Worm (Caenorhabditis elegans): ENCODE results near the gene clc-27.

The clc-27 gene

ce11 chrIII:991581-991980 lies 16.6 kb upstream of the clc-27 start, which contains the start of gene trp-2:
TSS of gene trp-2 (plus strand) at chrIII:991881.
- TF ChIP-seq unc-62 (GFP tag; optimal IDR thresholded peaks at IDR 0.05) = no peak
- no peak for TF ChIP-seq lin-13 (GFP tag; optimal IDR thresholded peaks at IDR 0.05)
- no peak for TF ChIP-seq Y116A8C.19 (tag; optimal IDR thresholded peaks at IDR 0.05; ENCODE audit: borderline replicate concordance)
- TF ChIP-seq nhr-77 (tag; optimal IDR thresholded peaks at IDR 0.05) = no peak
- TF ChIP-seq alr-1 (tag; optimal IDR thresholded peaks at IDR 0.05; ENCODE audit: borderline replicate concordance) = no peak
- TF ChIP-seq snu-23 (GFP tag; optimal IDR thresholded peaks at IDR 0.05) = no peak
- no peak for TF ChIP-seq unc-98 (GFP tag; IDR thresholded peaks at IDR 0.05)
- no peak for TF ChIP-seq unc-86 (tag; optimal IDR thresholded peaks at IDR 0.05)
- no peak for TF ChIP-seq swsn-7 (tag; optimal IDR thresholded peaks at IDR 0.05)

DNA sequence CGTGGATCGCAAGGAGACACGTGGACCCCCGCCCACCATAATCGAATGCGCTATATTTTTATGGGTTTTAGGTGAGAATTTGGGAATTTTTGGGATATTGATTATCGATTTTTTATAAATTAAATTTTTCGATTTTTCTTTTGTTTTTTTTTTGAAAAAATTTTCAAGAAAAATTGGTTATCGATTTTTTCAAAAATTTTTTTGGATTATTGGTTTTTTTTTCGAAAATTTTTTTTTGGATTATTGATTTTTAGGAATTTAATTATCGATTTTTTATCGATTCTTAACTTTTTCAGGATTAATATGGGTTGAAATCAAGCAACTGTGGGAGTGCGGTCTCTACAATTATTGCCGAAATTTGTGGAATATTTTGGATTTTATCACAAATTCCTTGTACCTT lies 11.6 kb upstream of the clc-27 start:
- no peak for TF ChIP-seq unc-62 (GFP tag; optimal IDR thresholded peaks at IDR 0.05)

ce11 chrIII:998855-999254 lies 9.3 kb upstream of the clc-27 start:
- TF ChIP-seq hlh-17 (GFP tag; optimal IDR thresholded peaks at IDR 0.05; ENCODE audit: borderline replicate concordance) = no peak
- TF ChIP-seq nhr-84 (tag; optimal IDR thresholded peaks at IDR 0.05) = no peak
- no peak for TF ChIP-seq fkh-4 (tag; optimal IDR thresholded peaks at IDR 0.05; ENCODE audit: borderline replicate concordance)
- no peak for TF ChIP-seq ces-1 (GFP tag; optimal IDR thresholded peaks at IDR 0.05)
- no peak for TF ChIP-seq ztf-4 (tag; optimal IDR thresholded peaks at IDR 0.05)
- TF ChIP-seq elt-2 (tag; optimal IDR thresholded peaks at IDR 0.05) = no peak
- TF ChIP-seq lir-3 (tag; optimal IDR thresholded peaks at IDR 0.05; ENCODE audit: poor library complexity) = no peak

DNA sequence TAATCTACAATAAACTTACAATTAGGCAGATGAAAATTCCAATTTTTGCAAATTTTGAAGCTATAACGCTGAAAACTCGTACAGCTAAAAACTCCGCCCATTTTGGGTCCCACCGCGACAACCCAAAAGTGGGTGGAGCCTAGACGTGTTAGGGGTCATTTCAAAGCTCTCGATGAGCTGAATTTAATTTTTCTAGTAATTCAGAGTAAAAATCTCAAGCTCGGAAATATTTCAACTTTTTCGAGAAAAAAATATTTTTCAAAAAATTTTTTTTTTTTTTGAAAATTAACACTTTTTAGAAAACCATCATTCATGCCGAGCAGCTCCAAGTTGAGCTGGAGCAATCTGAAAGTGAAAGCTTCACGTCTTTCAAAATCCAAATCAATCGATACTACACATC lies 6.9 kb upstream of the clc-27 start, which contains the start of gene R06B10.7:
Gene R06B10.7, minus strand, starts transcription at position 101 of the 400 bp plus-strand sequence.
- TF ChIP-seq nhr-76 (tag; optimal IDR thresholded peaks at IDR 0.05) (no peak), fkh-4 (tag; optimal IDR thresholded peaks at IDR 0.05; ENCODE audit: borderline replicate concordance) (no peak), C04F5.9 (tag; optimal IDR thresholded peaks at IDR 0.05) (no peak), unc-130 (tag; optimal IDR thresholded peaks at IDR 0.05) (no peak), ceh-63 (GFP tag; optimal IDR thresholded peaks at IDR 0.05) (no peak), Y116A8C.19 (tag; optimal IDR thresholded peaks at IDR 0.05; ENCODE audit: borderline replicate concordance) (no peak), ztf-4 (tag; optimal IDR thresholded peaks at IDR 0.05) (no peak), unc-98 (GFP tag; IDR thresholded peaks at IDR 0.05) (no peak), C16A3.4 (tag; optimal IDR thresholded peaks at IDR 0.05) (no peak)

DNA sequence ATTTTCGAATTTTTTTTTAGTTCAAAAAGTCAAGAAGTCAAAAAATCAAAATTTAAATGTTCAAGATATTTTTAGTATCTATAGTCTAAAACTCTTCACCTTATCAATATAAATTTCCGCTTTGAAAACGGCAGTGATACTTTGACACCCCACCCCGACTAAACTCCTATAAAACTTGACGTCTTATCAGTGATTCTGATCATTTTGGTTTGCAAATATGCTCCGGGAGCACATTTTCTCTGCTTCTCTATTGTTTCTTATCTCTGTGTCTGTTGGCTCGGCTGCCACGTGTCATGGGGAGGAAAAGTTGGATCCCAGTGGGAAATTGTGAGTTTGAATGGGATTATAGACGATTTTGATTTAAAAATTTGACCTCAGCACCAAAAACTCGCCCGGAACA lies 5.7 kb upstream of the clc-27 start, which contains the start of gene clec-150:
Gene clec-150, plus strand, starts transcription at position 198 of the 400 bp plus-strand sequence.
- no peak for TF ChIP-seq aly-2 (tag; optimal IDR thresholded peaks at IDR 0.05)
- no peak for TF ChIP-seq nhr-77 (tag; optimal IDR thresholded peaks at IDR 0.05)
- TF ChIP-seq nhr-11 (tag; optimal IDR thresholded peaks at IDR 0.05) = no peak
- no peak for TF ChIP-seq dsc-1 (tag; optimal IDR thresholded peaks at IDR 0.05)
- TF ChIP-seq nhr-20 (tag; optimal IDR thresholded peaks at IDR 0.05) = peak; percentile 5
- TF ChIP-seq nhr-84 (tag; optimal IDR thresholded peaks at IDR 0.05) = no peak
- TF ChIP-seq pqm-1 (tag; optimal IDR thresholded peaks at IDR 0.05) = no peak
- no peak for TF ChIP-seq egl-13 (tag; optimal IDR thresholded peaks at IDR 0.05)
- TF ChIP-seq zag-1 (tag; optimal IDR thresholded peaks at IDR 0.05) = no peak
- no peak for TF ChIP-seq unc-86 (tag; optimal IDR thresholded peaks at IDR 0.05)
- peak; percentile 89 for TF ChIP-seq elt-2 (tag; optimal IDR thresholded peaks at IDR 0.05)
- TF ChIP-seq swsn-7 (tag; optimal IDR thresholded peaks at IDR 0.05) = no peak
- no peak for TF ChIP-seq ceh-90 (tag; optimal IDR thresholded peaks at IDR 0.05)
- peak in 1 of 2 experiments; percentile 14 for TF ChIP-seq lin-35 (GFP tag; optimal IDR thresholded peaks at IDR 0.05)
- TF ChIP-seq efl-1 (optimal IDR thresholded peaks at IDR 0.05) = no peak
- TF ChIP-seq efl-1 (GFP tag; optimal IDR thresholded peaks at IDR 0.05 in 1 of 2) = peak in 1 of 2 experiments; percentile 79

- TF ChIP-seq efl-1 (optimal IDR thresholded peaks at IDR 0.05) = no peak
- peak in 1 of 2 experiments; percentile 47 for TF ChIP-seq efl-1 (GFP tag; optimal IDR thresholded peaks at IDR 0.05 in 1 of 2)
- TF ChIP-seq unc-62 (GFP tag; optimal IDR thresholded peaks at IDR 0.05) = no peak
Observed at ce11 chrIII:1004464-1004863, 3.7 kb upstream of the clc-27 start.

All from whole organism, L1 larva.